Fruit fly (Drosophila melanogaster): Measurements from ENCODE around the gene ect.

ect gene

DNA sequence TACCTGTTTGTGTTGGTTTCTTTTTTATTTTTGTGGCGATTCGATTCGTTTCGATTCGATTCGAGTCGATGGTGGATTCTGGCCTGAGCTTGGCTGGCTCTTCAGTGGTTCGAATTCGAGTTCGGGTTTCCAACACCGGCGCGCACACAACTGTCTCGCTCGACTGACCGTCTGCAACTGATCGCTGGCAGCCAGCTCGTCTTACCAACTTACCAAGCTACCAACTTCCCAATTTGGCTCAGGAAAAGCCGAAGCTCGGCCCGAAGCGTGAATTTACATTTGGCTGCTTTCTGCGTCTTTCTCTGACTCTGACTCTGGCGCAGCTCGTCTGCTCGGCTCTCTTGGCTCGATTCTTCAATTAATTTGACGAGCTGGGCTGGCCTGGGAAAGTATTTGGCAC is at the start of gene ect (continued):
- TF ChIP-seq tll (GFP tag; optimal IDR thresholded peaks at IDR 0.05) (no peak), CG15011 (GFP tag; optimal IDR thresholded peaks at IDR 0.05) (no peak), ash1 (GFP tag; optimal IDR thresholded peaks at IDR 0.05) (no peak), otp (GFP tag; IDR thresholded peaks at IDR 0.05) (no peak), CG15514 (GFP tag; optimal IDR thresholded peaks at IDR 0.05) (no peak), CG17802 (tag; optimal IDR thresholded peaks at IDR 0.05) (no peak), slbo (GFP tag; IDR thresholded peaks at IDR 0.05) (0 out of 2 replicates have a peak, but pooled peaks have one; percentile 22)

DNA sequence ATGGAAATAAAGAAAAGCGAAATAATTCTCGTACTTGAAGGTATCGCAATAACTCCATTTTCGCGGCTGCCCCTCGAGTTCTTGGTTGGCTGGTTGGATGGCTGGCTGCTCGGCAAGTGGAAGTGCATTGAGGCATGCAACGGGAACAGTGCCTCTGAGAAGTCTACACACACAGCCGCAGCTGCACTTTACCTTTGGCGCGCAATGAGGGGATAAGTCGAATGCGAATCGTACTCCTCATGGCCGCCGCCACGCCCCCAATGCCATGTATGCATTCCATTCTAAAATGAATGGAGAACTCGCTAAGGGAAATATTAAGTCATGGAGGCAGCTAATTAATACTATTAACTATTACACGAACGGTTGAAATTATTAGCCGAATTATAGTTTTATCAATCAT is 48.2 kb upstream of the ect start:
- no peak for TF ChIP-seq CG7928 (GFP tag; optimal IDR thresholded peaks at IDR 0.05)
- no peak for TF ChIP-seq lov (optimal IDR thresholded peaks at IDR 0.05)
- TF ChIP-seq lov (GFP tag; IDR thresholded peaks at IDR 0.05) = 0 out of 3 replicates have a peak, but pooled peaks have one; percentile 22
- TF ChIP-seq GATAe (GFP tag; conservative IDR thresholded peaks at IDR 0.05) = no peak
- TF ChIP-seq CG43689 (GFP tag; IDR thresholded peaks at IDR 0.05) = no peak
- TF ChIP-seq CG11247 (GFP tag; IDR thresholded peaks at IDR 0.05) = no peak
- peak; percentile 73 for TF ChIP-seq Ets65A (GFP tag)
- no peak for TF ChIP-seq NC2β (GFP tag; optimal IDR thresholded peaks at IDR 0.05)
- peak; percentile 78 for TF ChIP-seq CG8388 (GFP tag; optimal IDR thresholded peaks at IDR 0.05)
- TF ChIP-seq CrebB (tag; optimal IDR thresholded peaks at IDR 0.05) = no peak

DNA sequence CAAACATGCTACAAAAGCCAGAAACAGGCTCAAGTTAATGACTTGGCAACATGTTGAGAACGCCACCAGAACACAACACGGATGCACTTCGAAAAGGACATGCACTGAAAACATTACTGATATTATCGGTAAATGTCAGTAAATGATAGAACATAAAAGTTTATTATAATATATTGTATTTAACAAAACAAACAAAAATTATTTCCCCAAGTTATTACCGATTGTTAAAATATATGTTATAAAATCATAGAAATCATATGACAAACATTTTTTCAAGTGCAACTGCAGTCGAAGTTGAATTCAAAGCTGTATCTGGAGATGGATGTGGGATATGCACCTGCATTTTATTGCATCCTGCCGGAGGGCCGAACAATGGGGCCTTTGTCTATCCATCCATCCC is 45.9 kb upstream of the ect start:
- TF ChIP-seq Hr39 (optimal IDR thresholded peaks at IDR 0.05) (no peak), Bdp1 (GFP tag; optimal IDR thresholded peaks at IDR 0.05) (no peak), CG10267 (tag; optimal IDR thresholded peaks at IDR 0.05) (no peak), CG2889 (GFP tag; IDR thresholded peaks at IDR 0.05) (no peak)

dm6 chr3L:10247121-10247520 is 45.5 kb upstream of the ect start:
- TF ChIP-seq chm (GFP tag; IDR thresholded peaks at IDR 0.05) (no peak), bcd (GFP tag; optimal IDR thresholded peaks at IDR 0.05) (no peak), CG15011 (GFP tag; optimal IDR thresholded peaks at IDR 0.05) (no peak), zf30C (GFP tag; optimal IDR thresholded peaks at IDR 0.05) (no peak), seq (GFP tag; IDR thresholded peaks at IDR 0.05) (peak; percentile 52; the same call in 1 of the 2 replicates), CG6791 (GFP tag; IDR thresholded peaks at IDR 0.05; ENCODE audit: partially characterized antibody) (no peak), Doc3 (GFP tag; IDR thresholded peaks at IDR 0.05; ENCODE audit: partially characterized antibody) (no peak), gce (GFP tag; IDR thresholded peaks at IDR 0.05) (no peak), pros (GFP tag; optimal IDR thresholded peaks at IDR 0.05) (peak; percentile 47), run (tag; optimal IDR thresholded peaks at IDR 0.05) (no peak), jumu (GFP tag; optimal IDR thresholded peaks at IDR 0.05) (no peak), Chrac-16 (GFP tag; optimal IDR thresholded peaks at IDR 0.05) (no peak), CG12769 (tag; optimal IDR thresholded peaks at IDR 0.05) (no peak), ro (GFP tag; IDR thresholded peaks at IDR 0.05) (no peak), ewg (GFP tag; optimal IDR thresholded peaks at IDR 0.05) (peak; percentile 18), Ptx1 (GFP tag; IDR thresholded peaks at IDR 0.05) (no peak), Nf-YC (tag; optimal IDR thresholded peaks at IDR 0.05) (peak; percentile 46), CG17612 (GFP tag; IDR thresholded peaks at IDR 0.05) (no peak), mam (GFP tag; optimal IDR thresholded peaks at IDR 0.05) (no peak), CG4617 (GFP tag; optimal IDR thresholded peaks at IDR 0.05; ENCODE audit: borderline replicate concordance) (no peak), CG12299 (tag; optimal IDR thresholded peaks at IDR 0.05) (no peak), pb (GFP tag; optimal IDR thresholded peaks at IDR 0.05) (no peak), Dbx (GFP tag; IDR thresholded peaks at IDR 0.05) (no peak), Dad (GFP tag; optimal IDR thresholded peaks at IDR 0.05) (no peak), otp (GFP tag; IDR thresholded peaks at IDR 0.05) (no peak), CG8924 (tag; optimal IDR thresholded peaks at IDR 0.05) (no peak), HLHmδ (GFP tag; optimal IDR thresholded peaks at IDR 0.05) (no peak), fd64A (GFP tag; optimal IDR thresholded peaks at IDR 0.05) (no peak), chn (GFP tag; optimal IDR thresholded peaks at IDR 0.05) (no peak)
